Worm (Caenorhabditis elegans) whole organism, L1 larva: Measurements from ENCODE around the gene F36H12.9.
"Not testable (repeated sequence)": the region's sequence is repeated elsewhere in the genome, so short reads cannot be mapped to it uniquely, and the experiment has no call there.

Experiments used
- egl-27 ChIP-seq, 2 experiments: fragments of 150-350 bp in 1 of 2; sonication (generic microtip); optimal IDR thresholded peaks; 3 replicates each; lab custom pipeline; 2017 to 2018; ENCODE audit warnings: missing biosample characterization in 2 of 2, missing genetic modification characterization in 2 of 2, missing genetic modification reagents in 2 of 2
- fkh-10 ChIP-seq: sonication (generic microtip); optimal IDR thresholded peaks from 2 replicates; lab custom pipeline; 2017; ENCODE audit warnings: missing biosample characterization, missing genetic modification reagents, missing genetic modification characterization
- lsy-2 ChIP-seq, 2 experiments: fragments of 150-350 bp; optimal IDR thresholded peaks; 2 replicates each; lab custom pipeline; 2014; ENCODE audit warnings: missing biosample characterization in 2 of 2, missing genetic modification characterization in 2 of 2
- nhr-11 ChIP-seq: fragments of 150-350 bp; optimal IDR thresholded peaks from 2 replicates; lab custom pipeline; 2014; ENCODE audit warnings: missing biosample characterization, missing genetic modification characterization
- nhr-12 ChIP-seq: sonication (generic microtip); optimal IDR thresholded peaks from 2 replicates; lab custom pipeline; 2017; ENCODE audit warnings: missing biosample characterization, missing genetic modification characterization
- snpc-4 ChIP-seq: fragments of 150-350 bp; optimal IDR thresholded peaks from 2 replicates; lab custom pipeline; 2014; ENCODE audit warnings: missing biosample characterization, missing genetic modification characterization
- unc-130 ChIP-seq: fragments of 150-350 bp; optimal IDR thresholded peaks from 2 replicates; lab custom pipeline; 2017; ENCODE audit warnings: missing biosample characterization, missing genetic modification characterization, inconsistent platforms
- unc-98 ChIP-seq: fragments of 200-800 bp; sonication (Bioruptor generic); IDR thresholded peaks from 2 replicates; pipeline ENCODE4 v1.3.6; 2022; ENCODE audit warnings: missing genetic modification characterization, missing compliant biosample characterization
- xbp-1 ChIP-seq: sonication (generic microtip); optimal IDR thresholded peaks from 2 replicates; lab custom pipeline; 2016; ENCODE audit warnings: missing genetic modification characterization, missing compliant biosample characterization

DNA sequence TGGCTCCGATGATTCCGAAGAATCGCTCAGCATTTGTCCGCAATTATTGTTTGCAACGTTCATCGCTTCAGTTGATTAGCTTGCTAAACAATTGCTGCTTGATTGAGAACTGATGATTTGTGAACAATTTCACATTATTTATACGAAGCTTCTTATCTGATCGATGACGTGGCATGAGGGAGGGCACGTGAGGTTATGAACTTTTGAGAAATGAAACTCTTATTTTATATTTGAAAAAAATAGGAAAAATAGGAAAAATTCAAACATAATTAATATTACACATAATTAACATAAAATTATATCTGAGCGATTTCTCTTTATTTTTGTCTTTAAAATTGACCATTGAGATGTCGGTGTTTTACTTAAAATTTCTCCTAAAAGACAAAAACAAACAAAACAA, 2.2 kb upstream of the F36H12.9 start, which contains the start of gene F36H12.10:
- not testable (repeated sequence) for TF ChIP-seq unc-98 (GFP tag; lab: Robert Waterston, UW); xbp-1 (tag; lab: Kevin White, UChicago); snpc-4; lsy-2 (tag; optimal IDR thresholded peaks at IDR 0.05; lab: Kevin White, UChicago); unc-130 (tag; lab: Kevin White, UChicago); nhr-12; fkh-10 (GFP tag; lab: Kevin White, UChicago); nhr-11 (tag; lab: Kevin White, UChicago); egl-27 (tag; optimal IDR thresholded peaks at IDR 0.05; lab: Kevin White, UChicago)
